Worm (Caenorhabditis elegans) whole organism, late embryonic: ENCODE results near the gene mpst-7.

Experiments
- Y22D7AL.16 ChIP-seq: sonication (generic microtip); optimal IDR thresholded peaks from 2 replicates; lab custom pipeline; 2016; ENCODE audit warnings: missing genetic modification characterization, missing compliant biosample characterization
- ceh-2 ChIP-seq: sonication (generic microtip); optimal IDR thresholded peaks from 2 replicates; lab custom pipeline; 2016; ENCODE audit warnings: missing genotype, missing genetic modification characterization, missing compliant biosample characterization
- ets-4 ChIP-seq: sonication (generic microtip); optimal IDR thresholded peaks from 2 replicates; lab custom pipeline; 2016; ENCODE audit warnings: missing genetic modification characterization, missing compliant biosample characterization
- fkh-6 ChIP-seq: sonication (generic microtip); optimal IDR thresholded peaks from 2 replicates; lab custom pipeline; 2016; ENCODE audit warnings: missing genetic modification characterization, missing compliant biosample characterization
- hlh-6 ChIP-seq: sonication (generic microtip); optimal IDR thresholded peaks from 2 replicates; lab custom pipeline; 2016; ENCODE audit warnings: missing genotype, missing genetic modification characterization, missing compliant biosample characterization
- nhr-11 ChIP-seq: fragments of 150-350 bp; optimal IDR thresholded peaks from 2 replicates; lab custom pipeline; 2014; ENCODE audit warnings: missing biosample characterization, missing genetic modification characterization
- pag-3 ChIP-seq: sonication (generic microtip); optimal IDR thresholded peaks from 2 replicates; lab custom pipeline; 2016; ENCODE audit warnings: missing compliant biosample characterization, missing genetic modification characterization, borderline replicate concordance
- pqm-1 ChIP-seq: sonication (generic microtip); optimal IDR thresholded peaks from 2 replicates; lab custom pipeline; 2016; ENCODE audit warnings: missing genetic modification characterization, missing compliant biosample characterization
- unc-3 ChIP-seq, 2 experiments: fragments of 200-800 bp in 1 of 2; sonication (Bioruptor generic) in 1 of 2; sonication (generic microtip) in 1 of 2; conservative IDR thresholded peaks in 1 of 2; optimal IDR thresholded peaks in 1 of 2; 2 replicates each; pipeline versions ENCODE4 v1.3.6 to Lab custom; 2016 to 2022; ENCODE audit warnings: missing compliant biosample characterization in 2 of 2, missing genetic modification characterization in 2 of 2, missing genetic modification reagents in 1 of 2
- ztf-16 ChIP-seq: sonication (generic microtip); optimal IDR thresholded peaks from 2 replicates; lab custom pipeline; 2017; ENCODE audit warnings: missing genetic modification characterization, missing compliant biosample characterization

ce11 chrV:12950812-12951528 lies 10.0 kb downstream of the mpst-7 start, which contains the start of the genes T16G1.9 and T16G1.18:
- TF ChIP-seq pag-3 (tag; lab: Kevin White, UChicago) (no peak), nhr-11 (no peak), ets-4 (tag; lab: Kevin White, UChicago) (no peak), unc-3 (GFP tag; conservative IDR thresholded peaks at IDR 0.05; lab: Robert Waterston, UW) (no peak), unc-3 (tag; optimal IDR thresholded peaks at IDR 0.05; lab: Kevin White, UChicago) (no peak), pqm-1 (tag; lab: Kevin White, UChicago) (no peak), hlh-6 (tag; lab: Kevin White, UChicago) (no peak), ztf-16 (tag; lab: Kevin White, UChicago) (no peak), ceh-2 (tag; lab: Kevin White, UChicago) (no peak), Y22D7AL.16 (tag; lab: Kevin White, UChicago) (no peak), fkh-6 (tag; lab: Kevin White, UChicago) (no peak)
